Worm (Caenorhabditis elegans) whole organism, L4 larva: ENCODE measurements around the gene alh-4.
A peak's percentile ranks its signal among the peaks of the same experiment; 100 is the strongest.

Experiments
- F37D6.2 ChIP-seq: sonication (generic microtip); optimal IDR thresholded peaks from 2 replicates; lab custom pipeline; 2016; ENCODE audit warnings: mild to moderate bottlenecking, missing genetic modification characterization, missing compliant biosample characterization
- R02D3.7 ChIP-seq: fragments of 150-350 bp; sonication (generic microtip); optimal IDR thresholded peaks from 3 replicates; lab custom pipeline; 2014; ENCODE audit warnings: missing biosample characterization, missing genetic modification characterization
- T20F7.1 ChIP-seq: fragments of 200-800 bp; sonication (Bioruptor generic); optimal IDR thresholded peaks from 2 replicates; lab custom pipeline; 2018; ENCODE audit warnings: mild to moderate bottlenecking, missing genetic modification characterization, missing compliant biosample characterization
- T26A8.4 ChIP-seq: fragments of 200-800 bp; sonication (Bioruptor generic); IDR thresholded peaks from 2 replicates; pipeline ENCODE4 v1.3.6; 2022; ENCODE audit warnings: missing genetic modification characterization, missing compliant biosample characterization
- Y105C5A.15 ChIP-seq: fragments of 200-800 bp; sonication (Bioruptor generic); IDR thresholded peaks from 2 replicates; pipeline ENCODE4 v1.3.6; 2022; ENCODE audit warnings: missing genetic modification characterization, missing compliant biosample characterization
- Y48G9A.11 ChIP-seq: fragments of 200-800 bp; sonication (Bioruptor generic); IDR thresholded peaks from 2 replicates; pipeline ENCODE4 v1.3.6; 2022; ENCODE audit warnings: missing genetic modification reagents, missing genetic modification characterization, missing compliant biosample characterization
- Y75B8A.6 ChIP-seq: fragments of 200-800 bp; sonication (Bioruptor generic); IDR thresholded peaks from 2 replicates; pipeline ENCODE4 v1.3.6; 2022; ENCODE audit warnings: missing genetic modification reagents, missing genetic modification characterization, missing compliant biosample characterization
- ZK546.5 ChIP-seq, 2 experiments: sonication (generic microtip); optimal IDR thresholded peaks; 2 replicates each; lab custom pipeline; 2017; ENCODE audit warnings: missing biosample characterization in 2 of 2, missing genetic modification characterization in 2 of 2
- aha-1 ChIP-seq: fragments of 150-350 bp; peaks from one replicate; lab custom pipeline; 2014; ENCODE audit warnings: missing biosample characterization, missing genetic modification characterization
- aly-2 ChIP-seq: sonication (generic microtip); optimal IDR thresholded peaks from 2 replicates; lab custom pipeline; 2018; ENCODE audit warnings: missing biosample characterization, missing genetic modification characterization
- ama-1 ChIP-seq: fragments of 150-350 bp; optimal IDR thresholded peaks from 2 replicates; lab custom pipeline; 2014; ENCODE audit warnings: inconsistent platforms, mixed read lengths
- attf-4 ChIP-seq: sonication (generic microtip); optimal IDR thresholded peaks from 3 replicates; lab custom pipeline; 2017; ENCODE audit warnings: missing biosample characterization, missing genetic modification characterization
- ceh-82 ChIP-seq: sonication (generic microtip); optimal IDR thresholded peaks from 2 replicates; lab custom pipeline; 2017; ENCODE audit warnings: missing biosample characterization, missing genetic modification characterization
- ces-1 ChIP-seq: fragments of 150-350 bp; sonication (generic microtip); optimal IDR thresholded peaks from 4 replicates; lab custom pipeline; 2014; ENCODE audit warnings: missing biosample characterization, missing genetic modification reagents, missing genetic modification characterization
- daf-12 ChIP-seq: fragments of 150-350 bp; optimal IDR thresholded peaks from 2 replicates; lab custom pipeline; 2014; ENCODE audit warnings: missing biosample characterization, missing genetic modification reagents, missing genetic modification characterization
- daf-16 ChIP-seq, 3 experiments: sonication (generic microtip); optimal IDR thresholded peaks; 2 replicates each; lab custom pipeline; 2016 to 2017; ENCODE audit warnings: missing genetic modification characterization in 3 of 3, missing genetic modification reagents in 3 of 3, mild to moderate bottlenecking in 2 of 3, missing compliant biosample characterization in 2 of 3, missing biosample characterization in 1 of 3, moderate library complexity in 1 of 3
- daf-19 ChIP-seq: fragments of 200-800 bp; sonication (Bioruptor generic); conservative IDR thresholded peaks from 2 replicates; pipeline ENCODE4 v1.3.6; 2022; ENCODE audit warnings: missing genetic modification characterization, missing compliant biosample characterization
- dmd-6 ChIP-seq: fragments of 200-800 bp; sonication (Bioruptor generic); IDR thresholded peaks from 2 replicates; pipeline ENCODE4 v1.3.6; 2022; ENCODE audit warnings: missing genetic modification reagents, missing genetic modification characterization, missing compliant biosample characterization
- dmd-9 ChIP-seq: fragments of 200-800 bp; sonication (Bioruptor generic); IDR thresholded peaks from 2 replicates; pipeline ENCODE4 v1.3.6; 2022; ENCODE audit warnings: missing genetic modification reagents, missing genetic modification characterization, missing compliant biosample characterization
- duxl-1 ChIP-seq: sonication (generic microtip); optimal IDR thresholded peaks from 2 replicates; lab custom pipeline; 2016; ENCODE audit warnings: mild to moderate bottlenecking, missing genetic modification characterization, moderate library complexity, missing compliant biosample characterization; ENCODE audit not compliant: poor library complexity
- dve-1 ChIP-seq: sonication (generic microtip); optimal IDR thresholded peaks from 2 replicates; lab custom pipeline; 2017; ENCODE audit warnings: antibody characterized with exemption, mild to moderate bottlenecking, missing genetic modification characterization, missing compliant biosample characterization; ENCODE audit not compliant: insufficient read depth
- fkh-10 ChIP-seq: fragments of 150-350 bp; optimal IDR thresholded peaks from 2 replicates; lab custom pipeline; 2014; ENCODE audit warnings: missing biosample characterization, missing genetic modification reagents, missing genetic modification characterization
- fos-1 ChIP-seq: fragments of 150-350 bp; optimal IDR thresholded peaks from 2 replicates; lab custom pipeline; 2014; ENCODE audit warnings: missing biosample characterization, missing genetic modification characterization
- hlh-11 ChIP-seq: fragments of 200-800 bp; sonication (Bioruptor generic); optimal IDR thresholded peaks from 2 replicates; lab custom pipeline; 2018; ENCODE audit warnings: mild to moderate bottlenecking, missing genetic modification characterization, missing compliant biosample characterization
- hmg-1.1 ChIP-seq: fragments of 200-800 bp; sonication (Bioruptor generic); IDR thresholded peaks from 2 replicates; pipeline ENCODE4 v1.3.6; 2022; ENCODE audit warnings: missing genetic modification reagents, missing genetic modification characterization, missing compliant biosample characterization
- lim-7 ChIP-seq: fragments of 200-800 bp; sonication (Bioruptor generic); IDR thresholded peaks from 2 replicates; pipeline ENCODE4 v1.3.6; 2022; ENCODE audit warnings: missing genetic modification characterization, missing compliant biosample characterization
- lin-1 ChIP-seq: fragments of 200-800 bp; sonication (Bioruptor generic); IDR thresholded peaks from 2 replicates; pipeline ENCODE4 v1.3.6; 2022; ENCODE audit warnings: missing genetic modification reagents, missing genetic modification characterization, missing compliant biosample characterization
- lin-29 ChIP-seq: fragments of 200-800 bp; sonication (Bioruptor generic); IDR thresholded peaks from 2 replicates; pipeline ENCODE4 v1.3.6; 2022; ENCODE audit warnings: missing genetic modification reagents, missing genetic modification characterization, missing compliant biosample characterization
- lin-38 ChIP-seq: fragments of 200-800 bp; sonication (Bioruptor generic); IDR thresholded peaks from 2 replicates; pipeline ENCODE4 v1.3.6; 2022; ENCODE audit warnings: missing genetic modification reagents, missing genetic modification characterization, missing compliant biosample characterization
- lin-39 ChIP-seq: fragments of 150-350 bp; optimal IDR thresholded peaks from 2 replicates; lab custom pipeline; 2014; ENCODE audit warnings: missing biosample characterization, missing genetic modification reagents, missing genetic modification characterization
- mep-1 ChIP-seq: fragments of 150-350 bp; sonication (generic microtip); optimal IDR thresholded peaks from 3 replicates; lab custom pipeline; 2014; ENCODE audit warnings: missing biosample characterization, missing genetic modification characterization
- nhr-10 ChIP-seq: fragments of 150-350 bp; optimal IDR thresholded peaks from 2 replicates; lab custom pipeline; 2014; ENCODE audit warnings: missing biosample characterization, missing genetic modification characterization
- nhr-102 ChIP-seq: sonication (generic microtip); optimal IDR thresholded peaks from 2 replicates; lab custom pipeline; 2016; ENCODE audit warnings: mild to moderate bottlenecking, missing genetic modification characterization, moderate library complexity, missing compliant biosample characterization
- nhr-11 ChIP-seq: fragments of 150-350 bp; optimal IDR thresholded peaks from 2 replicates; lab custom pipeline; 2014; ENCODE audit warnings: missing biosample characterization, missing genetic modification characterization
- nhr-111 ChIP-seq: fragments of 200-800 bp; sonication (Bioruptor generic); optimal IDR thresholded peaks from 2 replicates; lab custom pipeline; 2018; ENCODE audit warnings: mild to moderate bottlenecking, missing genetic modification characterization, missing compliant biosample characterization
- nhr-28 ChIP-seq: fragments of 150-350 bp; optimal IDR thresholded peaks from 2 replicates; lab custom pipeline; 2014; ENCODE audit warnings: missing biosample characterization, missing genetic modification characterization
- nhr-48 ChIP-seq: sonication (generic microtip); optimal IDR thresholded peaks from 2 replicates; lab custom pipeline; 2016; ENCODE audit warnings: mild to moderate bottlenecking, missing genetic modification characterization, missing compliant biosample characterization
- nhr-76 ChIP-seq: fragments of 150-350 bp; optimal IDR thresholded peaks from 2 replicates; lab custom pipeline; 2014; ENCODE audit warnings: missing biosample characterization, missing genetic modification characterization
- nhr-77 ChIP-seq: fragments of 150-350 bp; optimal IDR thresholded peaks from 2 replicates; lab custom pipeline; 2014; ENCODE audit warnings: missing biosample characterization, missing genetic modification characterization
- pha-4 ChIP-seq, 2 experiments: fragments of 150-350 bp in 1 of 2; fragments of 200-800 bp in 1 of 2; sonication (Bioruptor generic) in 1 of 2; IDR thresholded peaks in 1 of 2; optimal IDR thresholded peaks in 1 of 2; 2 replicates each; pipeline versions ENCODE4 v1.3.6 to Lab custom; 2014 to 2022; ENCODE audit warnings: missing genetic modification characterization in 2 of 2, missing genetic modification reagents in 2 of 2, missing biosample characterization in 1 of 2, missing compliant biosample characterization in 1 of 2
- php-3 ChIP-seq: fragments of 200-800 bp; sonication (Bioruptor generic); IDR thresholded peaks from 2 replicates; pipeline ENCODE4 v1.3.6; 2022; ENCODE audit warnings: missing genetic modification reagents, missing genetic modification characterization, missing compliant biosample characterization
- pqm-1 ChIP-seq: sonication (generic microtip); optimal IDR thresholded peaks from 2 replicates; lab custom pipeline; 2017; ENCODE audit warnings: missing biosample characterization, missing genetic modification characterization
- skn-1 ChIP-seq: fragments of 150-350 bp; optimal IDR thresholded peaks from 2 replicates; lab custom pipeline; 2014; ENCODE audit warnings: missing biosample characterization, missing genetic modification characterization
- spr-1 ChIP-seq: sonication (generic microtip); optimal IDR thresholded peaks from 2 replicates; lab custom pipeline; 2016; ENCODE audit warnings: mild to moderate bottlenecking, missing genetic modification characterization, missing compliant biosample characterization
- tra-1 ChIP-seq: fragments of 200-800 bp; sonication (Bioruptor generic); IDR thresholded peaks from 2 replicates; pipeline ENCODE4 v1.3.6; 2022; ENCODE audit warnings: missing genetic modification reagents, missing genetic modification characterization, missing compliant biosample characterization
- unc-62 ChIP-seq, 3 experiments: fragments of 150-350 bp in 1 of 3; sonication (generic microtip); optimal IDR thresholded peaks in 2 of 3; peaks in 1 of 3; 1 replicate in 1 of 3; 2 replicates in 2 of 3; lab custom pipeline; 2014 to 2017; ENCODE audit warnings: missing biosample characterization in 3 of 3, missing genetic modification characterization in 3 of 3, missing genetic modification reagents in 3 of 3, missing genotype in 1 of 3
- zfp-3 ChIP-seq: fragments of 200-800 bp; sonication (Bioruptor generic); conservative IDR thresholded peaks from 2 replicates; pipeline ENCODE4 v1.3.6; 2022; ENCODE audit warnings: missing genetic modification reagents, missing genetic modification characterization, missing compliant biosample characterization
- ztf-11 ChIP-seq: fragments of 150-350 bp; optimal IDR thresholded peaks from 2 replicates; lab custom pipeline; 2014; ENCODE audit warnings: missing biosample characterization, missing genetic modification characterization

Gene alh-4

ce11 chrV:6400950-6401551 lies 28.7 kb downstream of the alh-4 start:
- TF ChIP-seq nhr-28 (tag; lab: Kevin White, UChicago) (peak; percentile 17), ceh-82 (no peak), ama-1 (no peak), lin-38 (GFP tag; lab: Robert Waterston, UW) (peak; percentile 42), nhr-76 (no peak), dmd-9 (GFP tag; lab: Robert Waterston, UW) (no peak), nhr-102 (tag; lab: Kevin White, UChicago) (no peak), Y105C5A.15 (no peak), skn-1 (tag; lab: Kevin White, UChicago) (no peak), hlh-11 (tag; lab: Kevin White, UChicago) (no peak), R02D3.7 (tag; lab: Kevin White, UChicago) (no peak), spr-1 (tag; lab: Kevin White, UChicago) (no peak), aha-1 (tag; lab: Kevin White, UChicago) (peak; percentile 3), F37D6.2 (tag; lab: Kevin White, UChicago) (no peak), zfp-3 (peak; percentile 75), Y75B8A.6 (GFP tag; lab: Robert Waterston, UW) (peak; percentile 77), mep-1 (tag; lab: Kevin White, UChicago) (peak; percentile 59), unc-62 (GFP tag; optimal IDR thresholded peaks at IDR 0.05 in 1 of 2; lab: Kevin White, UChicago) (peak in 1 of 2 experiments; percentile 57), unc-62 (tag; optimal IDR thresholded peaks at IDR 0.05; lab: Kevin White, UChicago) (no peak), dmd-6 (GFP tag; lab: Robert Waterston, UW) (no peak), lim-7 (GFP tag; lab: Robert Waterston, UW) (peak; percentile 19; the same call in 1 of the 2 replicates), nhr-10 (tag; lab: Kevin White, UChicago) (peak; percentile 55), T26A8.4 (GFP tag; lab: Robert Waterston, UW) (no peak), fos-1 (tag; lab: Kevin White, UChicago) (no peak), duxl-1 (tag; lab: Kevin White, UChicago) (no peak), daf-16 (GFP tag; optimal IDR thresholded peaks at IDR 0.05; lab: Kevin White, UChicago) (no peak), daf-16 (tag; optimal IDR thresholded peaks at IDR 0.05; lab: Kevin White, UChicago) (no peak), lin-39 (no peak), dve-1 (tag; lab: Kevin White, UChicago) (peak; percentile 59), ZK546.5 (tag; optimal IDR thresholded peaks at IDR 0.05; lab: Kevin White, UChicago) (no peak), daf-19 (GFP tag; lab: Robert Waterston, UW) (no peak), nhr-48 (tag; lab: Kevin White, UChicago) (no peak), nhr-111 (GFP tag; lab: Kevin White, UChicago) (no peak), T20F7.1 (GFP tag; lab: Kevin White, UChicago) (peak; percentile 55), ztf-11 (tag; lab: Kevin White, UChicago) (no peak), attf-4 (tag; lab: Kevin White, UChicago) (no peak), fkh-10 (no peak), tra-1 (peak; percentile 12; the same call in 1 of the 2 replicates), aly-2 (peak; percentile 77), pqm-1 (tag; lab: Kevin White, UChicago) (peak; percentile 14), nhr-11 (tag; lab: Kevin White, UChicago) (no peak), nhr-77 (peak; percentile 49), php-3 (GFP tag; lab: Robert Waterston, UW) (no peak), hmg-1.1 (GFP tag; lab: Robert Waterston, UW) (no peak), ces-1 (GFP tag; lab: Kevin White, UChicago) (no peak), lin-1 (0 out of 2 replicates have a peak, but pooled peaks have one; percentile 16), lin-29 (GFP tag; lab: Robert Waterston, UW) (no peak), Y48G9A.11 (GFP tag; lab: Robert Waterston, UW) (no peak), pha-4 (GFP tag; IDR thresholded peaks at IDR 0.05; lab: Robert Waterston, UW) (0 out of 2 replicates have a peak, but pooled peaks have one; percentile 20), pha-4 (tag; optimal IDR thresholded peaks at IDR 0.05; lab: Kevin White, UChicago) (no peak), daf-12 (no peak)
